ENCODE assay signal across 2 worm cellular contexts in the genomic region with DNA sequence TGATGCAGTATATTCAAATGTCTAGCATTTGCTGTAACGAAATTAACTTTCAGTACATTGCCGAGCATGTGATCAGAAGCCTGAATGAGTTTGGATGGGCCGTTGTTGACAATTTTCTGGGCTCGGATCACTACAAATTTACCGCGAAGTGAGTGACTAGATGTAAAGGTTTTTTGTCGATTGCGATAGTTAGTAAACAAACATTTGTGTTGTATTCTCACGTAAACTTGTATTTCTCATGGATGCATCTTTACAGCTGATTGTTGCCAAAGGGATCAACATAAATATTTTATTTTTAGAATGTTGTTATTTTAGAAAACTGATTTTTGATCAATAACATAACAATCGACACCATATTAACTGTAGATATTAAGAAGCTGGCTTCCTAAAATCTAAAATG.
A peak's percentile ranks its signal among the peaks of the same experiment; 100 is the strongest.
TF ChIP-seq lines count a peak whose summit lies in the region.

No protein-coding gene starts in this region.

TF ChIP-seq in whole organism, L3 larva, 47 proteins besides CTCF, POLR2A, EP300 and RAD21:
- TF ChIP-seq lin-15B (tag; optimal IDR thresholded peaks at IDR 0.05; lab: Kevin White, UChicago): no peak
- TF ChIP-seq pha-4 (tag; optimal IDR thresholded peaks at IDR 0.05; lab: Kevin White, UChicago): peak; percentile 64
TF ChIP-seq in whole organism, L3 larva: peak in this region for 1.

TF ChIP-seq in whole organism, L4 larva, 104 proteins besides CTCF, POLR2A, EP300 and RAD21:
- no peak for TF ChIP-seq nhr-25 (tag; optimal IDR thresholded peaks at IDR 0.05; lab: Kevin White, UChicago; ENCODE audit: borderline replicate concordance, insufficient read depth)
- no peak for TF ChIP-seq dve-1 (tag; optimal IDR thresholded peaks at IDR 0.05; lab: Kevin White, UChicago; ENCODE audit: insufficient read depth)
- TF ChIP-seq egl-43 (GFP tag; IDR thresholded peaks at IDR 0.05; lab: Robert Waterston, UW): no peak
- TF ChIP-seq aha-1 (tag; lab: Kevin White, UChicago): peak; percentile 37
- TF ChIP-seq ama-1 (optimal IDR thresholded peaks at IDR 0.05; lab: Kevin White, UChicago): peak; percentile 25
- TF ChIP-seq hlh-11 (tag; optimal IDR thresholded peaks at IDR 0.05; lab: Kevin White, UChicago): no peak
- TF ChIP-seq daf-16 (GFP tag; optimal IDR thresholded peaks at IDR 0.05; lab: Kevin White, UChicago): peak in 1 of 2 experiments; percentile 76
- TF ChIP-seq daf-16 (tag; optimal IDR thresholded peaks at IDR 0.05; lab: Kevin White, UChicago): no peak
- TF ChIP-seq hif-1 (tag; optimal IDR thresholded peaks at IDR 0.05; lab: Kevin White, UChicago): peak; percentile 48 to 87
- no peak for TF ChIP-seq lsy-2 (tag; optimal IDR thresholded peaks at IDR 0.05; lab: Kevin White, UChicago)
- TF ChIP-seq pha-4 (GFP tag; IDR thresholded peaks at IDR 0.05; lab: Robert Waterston, UW): no peak
- peak; percentile 51 for TF ChIP-seq pha-4 (tag; optimal IDR thresholded peaks at IDR 0.05; lab: Kevin White, UChicago)
- 0 out of 2 replicates have a peak, but pooled peaks have one; percentile 12 for TF ChIP-seq T26A8.4 (GFP tag; IDR thresholded peaks at IDR 0.05; lab: Robert Waterston, UW)
- TF ChIP-seq jun-1 (tag; optimal IDR thresholded peaks at IDR 0.05; lab: Kevin White, UChicago): no peak
- TF ChIP-seq set-16 (GFP tag; IDR thresholded peaks at IDR 0.05; lab: Robert Waterston, UW): no peak
- no peak for TF ChIP-seq mes-2 (tag; optimal IDR thresholded peaks at IDR 0.05; lab: Kevin White, UChicago; ENCODE audit: poor library complexity, severe bottlenecking)
- TF ChIP-seq dmd-8 (GFP tag; IDR thresholded peaks at IDR 0.05; lab: Robert Waterston, UW): no peak

Comparison
In these comparisons a context has a peak if more than half of its experiments do, and no peak if none do; other contexts are left out.
1. Of the 28 proteins assayed by ChIP-seq in both whole organism, L4 larva and whole organism, L3 larva: peak only in whole organism, L4 larva: ama-1; only in whole organism, L3 larva: none; in both: none; in neither: 26; mixed calls (peak in some experiments, not most) for 1.